Fruit fly (Drosophila melanogaster) whole organism, prepupa: ENCODE data around the gene CG34325.

ENCODE experiments used
- CG10631 ChIP-seq: fragments of 200-800 bp; sonication (Bioruptor generic); optimal IDR thresholded peaks from 2 replicates; lab custom pipeline; 2016; ENCODE audit warnings: missing biosample characterization, missing genetic modification characterization
- CG10669 ChIP-seq: fragments of 200-800 bp; sonication (Bioruptor generic); optimal IDR thresholded peaks from 3 replicates; lab custom pipeline; 2018; ENCODE audit warnings: missing biosample characterization, mild to moderate bottlenecking, missing genetic modification characterization, moderate library complexity
- CG11294 ChIP-seq: fragments of 200-800 bp; sonication (Bioruptor generic); IDR thresholded peaks from 2 replicates; pipeline ENCODE4 v1.3.6; 2022; ENCODE audit warnings: missing biosample characterization, missing genetic modification characterization
- CG11762 ChIP-seq: fragments of 200-800 bp; sonication (Bioruptor generic); optimal IDR thresholded peaks from 3 replicates; lab custom pipeline; 2016; ENCODE audit warnings: missing biosample characterization, missing genetic modification characterization; ENCODE audit not compliant: insufficient read depth
- CG11902 ChIP-seq: fragments of 200-800 bp; sonication (Bioruptor generic); optimal IDR thresholded peaks from 3 replicates; lab custom pipeline; 2016; ENCODE audit warnings: missing biosample characterization, missing genetic modification characterization
- CG15336 ChIP-seq: fragments of 200-800 bp; sonication (Bioruptor generic); IDR thresholded peaks from 2 replicates; pipeline ENCODE4 v1.3.6; 2022; ENCODE audit warnings: missing biosample characterization, missing genetic modification characterization
- CG1621 ChIP-seq: fragments of 200-800 bp; sonication (Bioruptor generic); optimal IDR thresholded peaks from 3 replicates; lab custom pipeline; 2018; ENCODE audit warnings: missing biosample characterization, mild to moderate bottlenecking, missing genetic modification characterization
- CG16779 ChIP-seq: fragments of 200-800 bp; sonication (Bioruptor generic); optimal IDR thresholded peaks from 3 replicates; lab custom pipeline; 2017; ENCODE audit warnings: missing biosample characterization, mild to moderate bottlenecking, missing genetic modification characterization
- CG3032 ChIP-seq: fragments of 200-800 bp; optimal IDR thresholded peaks from 2 replicates; lab custom pipeline; 2019; ENCODE audit warnings: missing biosample characterization, mild to moderate bottlenecking, missing genetic modification characterization, moderate library complexity
- CG31627 ChIP-seq: fragments of 200-800 bp; sonication (Bioruptor generic); optimal IDR thresholded peaks from 3 replicates; lab custom pipeline; 2016; ENCODE audit warnings: missing biosample characterization, missing genetic modification characterization
- CG34406 ChIP-seq: fragments of 200-800 bp; sonication (Bioruptor generic); optimal IDR thresholded peaks from 3 replicates; lab custom pipeline; 2016; ENCODE audit warnings: missing biosample characterization, missing genetic modification characterization
- CG3919 ChIP-seq: fragments of 200-800 bp; sonication (Bioruptor generic); optimal IDR thresholded peaks from 3 replicates; lab custom pipeline; 2016; ENCODE audit warnings: missing biosample characterization, missing genetic modification characterization
- CG4318 ChIP-seq: fragments of 200-800 bp; sonication (Bioruptor generic); optimal IDR thresholded peaks from 3 replicates; lab custom pipeline; 2017; ENCODE audit warnings: missing biosample characterization, mild to moderate bottlenecking, missing genetic modification characterization
- CG6163 ChIP-seq: fragments of 200-800 bp; sonication (Bioruptor generic); IDR thresholded peaks from 3 replicates; pipeline ENCODE4 v1.3.6; 2022; ENCODE audit warnings: missing biosample characterization, missing genetic modification characterization
- CG6276 ChIP-seq: fragments of 200-800 bp; sonication (Bioruptor generic); optimal IDR thresholded peaks from 2 replicates; lab custom pipeline; 2017; ENCODE audit warnings: missing biosample characterization, mild to moderate bottlenecking, missing genetic modification characterization
- CG6854 ChIP-seq: fragments of 200-800 bp; sonication (Bioruptor generic); optimal IDR thresholded peaks from 2 replicates; lab custom pipeline; 2017; ENCODE audit warnings: missing biosample characterization, mild to moderate bottlenecking, missing genetic modification characterization
- CG7368 ChIP-seq: fragments of 200-800 bp; sonication (Bioruptor generic); optimal IDR thresholded peaks from 3 replicates; lab custom pipeline; 2016; ENCODE audit warnings: missing biosample characterization, missing genetic modification characterization
- CG8119 ChIP-seq: fragments of 200-800 bp; sonication (Bioruptor generic); IDR thresholded peaks from 3 replicates; pipeline ENCODE4 v1.3.6; 2022; ENCODE audit warnings: missing biosample characterization, missing genetic modification characterization
- CG8319 ChIP-seq: fragments of 200-800 bp; sonication (Bioruptor generic); optimal IDR thresholded peaks from 3 replicates; lab custom pipeline; 2016; ENCODE audit warnings: missing biosample characterization, missing genetic modification characterization
- CG8632 ChIP-seq: fragments of 200-800 bp; sonication (Bioruptor generic); optimal IDR thresholded peaks from 3 replicates; lab custom pipeline; 2016; ENCODE audit warnings: missing biosample characterization, missing genetic modification characterization
- Eip75B ChIP-seq: fragments of 200-800 bp; sonication (Bioruptor generic); optimal IDR thresholded peaks from 3 replicates; lab custom pipeline; 2016; ENCODE audit warnings: missing biosample characterization, missing genetic modification characterization
- Eip78C ChIP-seq: fragments of 200-800 bp; sonication (Bioruptor generic); peaks from one replicate; lab custom pipeline; 2016; ENCODE audit warnings: missing biosample characterization, missing genetic modification characterization
- Eip93F ChIP-seq: fragments of 200-800 bp; sonication (Bioruptor generic); optimal IDR thresholded peaks from 2 replicates; lab custom pipeline; 2016; ENCODE audit warnings: missing biosample characterization, mild to moderate bottlenecking, missing genetic modification characterization
- Ets21C ChIP-seq: fragments of 200-800 bp; sonication (Bioruptor generic); optimal IDR thresholded peaks from 3 replicates; lab custom pipeline; 2016; ENCODE audit warnings: missing biosample characterization, missing genetic modification characterization
- Ets96B ChIP-seq: fragments of 200-800 bp; optimal IDR thresholded peaks from 2 replicates; lab custom pipeline; 2019; ENCODE audit warnings: missing biosample characterization, mild to moderate bottlenecking, missing genetic modification characterization, moderate library complexity
- Gug ChIP-seq: fragments of 200-800 bp; sonication (Bioruptor generic); IDR thresholded peaks from 2 replicates; pipeline ENCODE4 v1.3.6; 2022; ENCODE audit warnings: missing biosample characterization, missing genetic modification characterization
- Hr38 ChIP-seq: sonication (Bioruptor generic); optimal IDR thresholded peaks from 2 replicates; lab custom pipeline; 2016; ENCODE audit warnings: missing biosample characterization, missing genetic modification characterization
- Hr39 ChIP-seq: fragments of 200-800 bp; sonication (Bioruptor generic); optimal IDR thresholded peaks from 2 replicates; lab custom pipeline; 2016; ENCODE audit warnings: missing biosample characterization, missing genetic modification characterization
- Hr4 ChIP-seq: fragments of 200-800 bp; sonication (Bioruptor generic); optimal IDR thresholded peaks from 3 replicates; lab custom pipeline; 2016; ENCODE audit warnings: missing biosample characterization, missing genetic modification characterization
- Lpt ChIP-seq: fragments of 200-800 bp; sonication (Bioruptor generic); optimal IDR thresholded peaks from 3 replicates; lab custom pipeline; 2016; ENCODE audit warnings: missing biosample characterization, missing genetic modification characterization
- Met ChIP-seq: fragments of 200-800 bp; sonication (Bioruptor generic); optimal IDR thresholded peaks from 3 replicates; lab custom pipeline; 2016; ENCODE audit warnings: missing biosample characterization, missing genetic modification characterization
- OdsH ChIP-seq: fragments of 200-800 bp; sonication (Bioruptor generic); optimal IDR thresholded peaks from 3 replicates; lab custom pipeline; 2016; ENCODE audit warnings: missing biosample characterization, missing genetic modification characterization
- Smox ChIP-seq: fragments of 200-800 bp; sonication (Bioruptor generic); optimal IDR thresholded peaks from 3 replicates; lab custom pipeline; 2016; ENCODE audit warnings: missing biosample characterization, missing genetic modification characterization
- Sox102F ChIP-seq: fragments of 200-800 bp; sonication (Bioruptor generic); optimal IDR thresholded peaks from 2 replicates; lab custom pipeline; 2016; ENCODE audit warnings: missing biosample characterization, mild to moderate bottlenecking, missing genetic modification characterization
- Sox14 ChIP-seq: fragments of 200-800 bp; sonication (Bioruptor generic); optimal IDR thresholded peaks from 3 replicates; lab custom pipeline; 2016; ENCODE audit warnings: missing biosample characterization, missing genetic modification characterization
- achi ChIP-seq: fragments of 200-800 bp; sonication (Bioruptor generic); optimal IDR thresholded peaks from 3 replicates; lab custom pipeline; 2016; ENCODE audit warnings: missing biosample characterization, missing genetic modification characterization
- acj6 ChIP-seq: fragments of 200-800 bp; sonication (Bioruptor generic); optimal IDR thresholded peaks from 3 replicates; lab custom pipeline; 2016; ENCODE audit warnings: missing biosample characterization, missing genetic modification characterization
- cyc ChIP-seq: fragments of 200-800 bp; sonication (Bioruptor generic); optimal IDR thresholded peaks from 3 replicates; lab custom pipeline; 2016; ENCODE audit warnings: missing biosample characterization, missing genetic modification characterization
- eg ChIP-seq: fragments of 200-800 bp; sonication (Bioruptor generic); IDR thresholded peaks from 3 replicates; pipeline ENCODE4 v1.3.6; 2022; ENCODE audit warnings: missing biosample characterization, missing genetic modification characterization
- esn ChIP-seq: fragments of 200-800 bp; sonication (Bioruptor generic); optimal IDR thresholded peaks from 2 replicates; lab custom pipeline; 2016; ENCODE audit warnings: missing biosample characterization, mild to moderate bottlenecking, missing genetic modification characterization, moderate library complexity
- fd59A ChIP-seq: fragments of 200-800 bp; sonication (Bioruptor generic); optimal IDR thresholded peaks from 2 replicates; lab custom pipeline; 2017; ENCODE audit warnings: missing biosample characterization, mild to moderate bottlenecking, missing genetic modification characterization, missing genetic modification reagents
- fd85E ChIP-seq: fragments of 200-800 bp; sonication (Bioruptor generic); optimal IDR thresholded peaks from 3 replicates; lab custom pipeline; 2016; ENCODE audit warnings: missing biosample characterization, missing genetic modification characterization
- fkh ChIP-seq: fragments of 200-800 bp; sonication (Bioruptor generic); optimal IDR thresholded peaks from 3 replicates; lab custom pipeline; 2017; ENCODE audit warnings: missing biosample characterization, mild to moderate bottlenecking, missing genetic modification characterization, moderate library complexity
- lz ChIP-seq: fragments of 200-800 bp; sonication (Bioruptor generic); optimal IDR thresholded peaks from 3 replicates; lab custom pipeline; 2016; ENCODE audit warnings: missing biosample characterization, missing genetic modification characterization
- net ChIP-seq: fragments of 200-800 bp; sonication (Bioruptor generic); optimal IDR thresholded peaks from 3 replicates; lab custom pipeline; 2016; ENCODE audit warnings: missing biosample characterization, missing genetic modification characterization
- pdm3 ChIP-seq: fragments of 200-800 bp; sonication (Bioruptor generic); optimal IDR thresholded peaks from 3 replicates; lab custom pipeline; 2016; ENCODE audit warnings: missing biosample characterization, missing genetic modification characterization
- salr ChIP-seq, 2 experiments: fragments of 200-800 bp; sonication (Bioruptor generic); optimal IDR thresholded peaks; 3 replicates each; lab custom pipeline; 2016 to 2018; ENCODE audit warnings: missing biosample characterization in 2 of 2, missing genetic modification characterization in 2 of 2, mild to moderate bottlenecking in 1 of 2
- spab ChIP-seq: fragments of 200-800 bp; sonication (Bioruptor generic); optimal IDR thresholded peaks from 2 replicates; lab custom pipeline; 2017; ENCODE audit warnings: missing biosample characterization, mild to moderate bottlenecking, missing genetic modification characterization, missing genetic modification reagents
- svp ChIP-seq: fragments of 200-800 bp; sonication (Bioruptor generic); peaks from one replicate; lab custom pipeline; 2016; ENCODE audit warnings: missing biosample characterization, missing genetic modification characterization
- topi ChIP-seq: fragments of 200-800 bp; sonication (Bioruptor generic); optimal IDR thresholded peaks from 3 replicates; lab custom pipeline; 2016; ENCODE audit warnings: missing biosample characterization, missing genetic modification characterization
- vri ChIP-seq: fragments of 200-800 bp; sonication (Bioruptor generic); optimal IDR thresholded peaks from 3 replicates; lab custom pipeline; 2016; ENCODE audit warnings: missing biosample characterization, mild to moderate bottlenecking, missing genetic modification characterization

Gene CG34325

DNA sequence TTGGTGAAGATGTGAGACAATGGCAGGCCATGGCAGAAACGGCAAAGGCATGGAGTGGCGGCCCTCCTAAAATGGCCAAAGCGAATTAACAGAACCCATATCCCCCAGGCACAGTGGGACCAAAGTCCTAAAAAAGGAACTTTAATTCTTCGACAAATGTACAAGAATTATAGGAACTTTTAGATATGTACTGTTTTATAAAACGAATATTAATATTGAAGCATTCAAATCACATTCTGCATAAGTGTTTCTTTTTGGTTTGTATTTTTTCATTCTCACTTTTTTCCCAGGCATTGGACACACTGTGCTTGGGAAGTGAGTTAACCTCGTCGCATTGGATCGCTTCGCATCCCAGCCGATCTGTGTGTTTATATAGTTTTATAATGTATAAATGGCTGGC, 43.7 kb upstream of the CG34325 start (continued):
- no peak for TF ChIP-seq Hr39

DNA sequence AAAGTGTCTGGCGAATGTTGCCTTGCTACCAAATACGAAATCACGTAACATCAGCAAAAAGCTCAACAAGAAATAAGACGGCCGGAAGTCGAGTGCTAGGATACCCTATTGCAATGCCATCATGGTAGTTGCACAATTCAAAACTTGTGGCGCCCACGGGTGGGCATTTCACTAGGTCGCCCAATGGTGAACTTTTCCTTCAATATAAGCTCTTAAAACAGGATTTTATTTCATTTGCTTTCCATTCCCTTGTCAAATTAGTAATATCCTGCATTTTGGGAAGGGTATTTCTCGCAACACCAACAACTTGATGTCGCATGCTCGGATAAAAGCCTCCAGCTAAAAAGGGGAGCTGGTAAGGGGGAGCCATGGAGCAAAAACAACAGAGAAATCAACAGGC, 40.3 kb upstream of the CG34325 start:
- TF ChIP-seq CG31627 (GFP tag; lab: Kevin White, UChicago) (peak; percentile 77), CG34406 (GFP tag; lab: Kevin White, UChicago) (peak; percentile 66), CG16779 (tag; lab: Kevin White, UChicago) (peak; percentile 5), topi (GFP tag; lab: Kevin White, UChicago) (peak; percentile 81), CG11294 (GFP tag; lab: Robert Waterston, UW) (0 out of 2 replicates have a peak, but pooled peaks have one; percentile 37), Smox (GFP tag; lab: Kevin White, UChicago) (peak; percentile 66), CG7368 (peak; percentile 52), Eip78C (peak; percentile 74), eg (GFP tag; lab: Robert Waterston, UW) (peak; percentile 63; the same call in 2 of the 3 replicates), Hr38 (no peak), net (GFP tag; lab: Kevin White, UChicago) (peak; percentile 40), CG11902 (GFP tag; lab: Kevin White, UChicago) (peak; percentile 62), fd85E (GFP tag; lab: Kevin White, UChicago) (peak; percentile 12), spab (peak; percentile 36), CG8119 (GFP tag; lab: Robert Waterston, UW) (peak; percentile 66), pdm3 (GFP tag; lab: Kevin White, UChicago) (peak; percentile 59), Gug (GFP tag; lab: Robert Waterston, UW) (peak; percentile 41; the same call in 1 of the 2 replicates), lz (GFP tag; lab: Kevin White, UChicago) (peak; percentile 82), Eip93F (GFP tag; lab: Kevin White, UChicago) (no peak), CG11762 (peak; percentile 22), salr (GFP tag; optimal IDR thresholded peaks at IDR 0.05; lab: Kevin White, UChicago) (peak in 1 of 2 experiments; percentile 43), CG6854 (GFP tag; lab: Kevin White, UChicago) (no peak), fd59A (GFP tag; lab: Kevin White, UChicago) (peak; percentile 56), Eip75B (GFP tag; lab: Kevin White, UChicago) (peak; percentile 67), CG6276 (GFP tag; lab: Kevin White, UChicago) (peak; percentile 34), acj6 (GFP tag; lab: Kevin White, UChicago) (peak; percentile 68), Met (peak; percentile 80), vri (peak; percentile 84), CG15336 (GFP tag; lab: Robert Waterston, UW) (peak; percentile 79), CG10669 (GFP tag; lab: Kevin White, UChicago) (peak; percentile 60), CG3032 (tag; lab: Kevin White, UChicago) (peak; percentile 52), achi (GFP tag; lab: Kevin White, UChicago) (peak; percentile 54), fkh (no peak), esn (GFP tag; lab: Kevin White, UChicago) (peak; percentile 81), Sox102F (GFP tag; lab: Kevin White, UChicago) (peak; percentile 78), Hr39 (peak; percentile 84), svp (GFP tag; lab: Kevin White, UChicago) (peak; percentile 89), Ets96B (tag; lab: Kevin White, UChicago) (peak; percentile 67), Lpt (GFP tag; lab: Kevin White, UChicago) (peak; percentile 47), Hr4 (GFP tag; lab: Kevin White, UChicago) (peak; percentile 68), CG8319 (GFP tag; lab: Kevin White, UChicago) (peak; percentile 42), CG4318 (GFP tag; lab: Kevin White, UChicago) (peak; percentile 19), CG8632 (GFP tag; lab: Kevin White, UChicago) (peak; percentile 67), cyc (peak; percentile 78), CG10631 (GFP tag; lab: Kevin White, UChicago) (peak; percentile 66), CG6163 (GFP tag; lab: Robert Waterston, UW) (peak; percentile 79), CG3919 (GFP tag; lab: Kevin White, UChicago) (peak; percentile 62), Sox14 (GFP tag; lab: Kevin White, UChicago) (peak; percentile 73), CG1621 (peak; percentile 61), OdsH (GFP tag; lab: Kevin White, UChicago) (peak; percentile 62), Ets21C (GFP tag; lab: Kevin White, UChicago) (peak; percentile 65)
